Worm (Caenorhabditis elegans) whole organism, young adult: ENCODE data around the gene sto-1.
A peak's percentile ranks its signal among the peaks of the same experiment; 100 is the strongest.

Experiments
- D2030.7 ChIP-seq: fragments of 200-800 bp; sonication (Bioruptor generic); IDR thresholded peaks from 2 replicates; pipeline ENCODE4 v1.3.6; 2022; ENCODE audit warnings: missing genetic modification reagents, missing genetic modification characterization, missing compliant biosample characterization
- F10E7.11 ChIP-seq: sonication (generic microtip); optimal IDR thresholded peaks from 2 replicates; lab custom pipeline; 2017; ENCODE audit warnings: mild to moderate bottlenecking, missing genetic modification characterization, moderate library complexity, missing compliant biosample characterization
- F39B2.1 ChIP-seq: fragments of 200-800 bp; sonication (Bioruptor generic); IDR thresholded peaks from 2 replicates; pipeline ENCODE4 v1.3.6; 2022; ENCODE audit warnings: missing genetic modification reagents, missing genetic modification characterization, missing compliant biosample characterization
- F55B11.4 ChIP-seq: sonication (generic microtip); optimal IDR thresholded peaks from 2 replicates; lab custom pipeline; 2016; ENCODE audit warnings: missing compliant biosample characterization, missing genetic modification characterization, borderline replicate concordance; ENCODE audit not compliant: insufficient read depth
- K11D2.4 ChIP-seq: fragments of 200-800 bp; sonication (Bioruptor generic); IDR thresholded peaks from 2 replicates; pipeline ENCODE4 v1.3.6; 2022; ENCODE audit warnings: missing genetic modification reagents, missing genetic modification characterization, missing compliant biosample characterization
- T26A5.8 ChIP-seq: sonication (generic microtip); optimal IDR thresholded peaks from 2 replicates; lab custom pipeline; 2016; ENCODE audit warnings: missing genetic modification characterization, missing compliant biosample characterization
- Y53G8AR.9 ChIP-seq: fragments of 200-800 bp; sonication (Bioruptor generic); conservative IDR thresholded peaks from 2 replicates; pipeline ENCODE4 v1.3.6; 2022; ENCODE audit warnings: missing genetic modification reagents, missing genetic modification characterization, missing compliant biosample characterization
- Y67H2A.10 ChIP-seq: fragments of 200-800 bp; sonication (Bioruptor generic); conservative IDR thresholded peaks from 2 replicates; pipeline ENCODE4 v1.3.6; 2022; ENCODE audit warnings: missing genetic modification reagents, missing genetic modification characterization, missing compliant biosample characterization
- Y79H2A.3 ChIP-seq: fragments of 200-800 bp; sonication (Bioruptor generic); conservative IDR thresholded peaks from 2 replicates; pipeline ENCODE4 v1.3.6; 2022; ENCODE audit warnings: missing genetic modification reagents, missing genetic modification characterization, missing compliant biosample characterization
- akir-1 ChIP-seq: fragments of 200-800 bp; sonication (Bioruptor generic); optimal IDR thresholded peaks from 2 replicates; lab custom pipeline; 2018; ENCODE audit warnings: mild to moderate bottlenecking, missing genetic modification characterization, moderate library complexity, missing compliant biosample characterization
- bed-1 ChIP-seq: fragments of 200-800 bp; sonication (Bioruptor generic); IDR thresholded peaks from 2 replicates; pipeline ENCODE4 v1.3.6; 2022; ENCODE audit warnings: missing genetic modification reagents, missing genetic modification characterization, missing compliant biosample characterization
- cebp-1 ChIP-seq, 2 experiments: fragments of 200-800 bp in 1 of 2; sonication (Bioruptor generic) in 1 of 2; sonication (generic microtip) in 1 of 2; IDR thresholded peaks in 1 of 2; optimal IDR thresholded peaks in 1 of 2; 2 replicates each; pipeline versions ENCODE4 v1.3.6 to Lab custom; 2017 to 2022; ENCODE audit warnings: missing compliant biosample characterization in 2 of 2, missing genetic modification characterization in 2 of 2, mild to moderate bottlenecking in 1 of 2, missing genetic modification reagents in 1 of 2, moderate library complexity in 1 of 2
- cebp-2 ChIP-seq: fragments of 200-800 bp; sonication (Bioruptor generic); IDR thresholded peaks from 2 replicates; pipeline ENCODE4 v1.3.6; 2022; ENCODE audit warnings: missing genetic modification characterization, missing compliant biosample characterization
- ceh-58 ChIP-seq: fragments of 200-800 bp; sonication (Bioruptor generic); IDR thresholded peaks from 2 replicates; pipeline ENCODE4 v1.3.6; 2022; ENCODE audit warnings: missing genetic modification characterization, missing compliant biosample characterization
- ceh-79 ChIP-seq: sonication (generic microtip); optimal IDR thresholded peaks from 2 replicates; lab custom pipeline; 2017; ENCODE audit warnings: mild to moderate bottlenecking, missing genetic modification characterization, missing compliant biosample characterization
- dpl-1 ChIP-seq: fragments of 150-350 bp; optimal IDR thresholded peaks from 2 replicates; lab custom pipeline; 2014; ENCODE audit warnings: missing biosample characterization, missing genetic modification reagents, missing genetic modification characterization
- egrh-3 ChIP-seq: fragments of 200-800 bp; sonication (Bioruptor generic); IDR thresholded peaks from 2 replicates; pipeline ENCODE4 v1.3.6; 2022; ENCODE audit warnings: missing genetic modification reagents, missing genetic modification characterization, missing compliant biosample characterization
- fkh-3 ChIP-seq: sonication (generic microtip); optimal IDR thresholded peaks from 2 replicates; lab custom pipeline; 2016; ENCODE audit warnings: mild to moderate bottlenecking, missing genetic modification characterization, missing compliant biosample characterization
- let-526 ChIP-seq: fragments of 200-800 bp; sonication (Bioruptor generic); IDR thresholded peaks from 2 replicates; pipeline ENCODE4 v1.3.6; 2022; ENCODE audit warnings: missing genetic modification reagents, missing genetic modification characterization, missing compliant biosample characterization
- let-607 ChIP-seq, 2 experiments: fragments of 200-800 bp in 1 of 2; sonication (Bioruptor generic) in 1 of 2; sonication (generic microtip) in 1 of 2; optimal IDR thresholded peaks; 2 replicates each; lab custom pipeline; 2016 to 2018; ENCODE audit warnings: mild to moderate bottlenecking in 2 of 2, missing compliant biosample characterization in 2 of 2, missing genetic modification characterization in 2 of 2, moderate library complexity in 2 of 2, missing genotype in 1 of 2
- lin-40 ChIP-seq: sonication (generic microtip); optimal IDR thresholded peaks from 2 replicates; lab custom pipeline; 2016; ENCODE audit warnings: missing genetic modification characterization, mild to moderate bottlenecking, missing compliant biosample characterization, missing genotype, missing genetic modification reagents
- lin-54 ChIP-seq: fragments of 200-800 bp; sonication (Bioruptor generic); optimal IDR thresholded peaks from 2 replicates; lab custom pipeline; 2018; ENCODE audit warnings: mild to moderate bottlenecking, missing genetic modification characterization, missing compliant biosample characterization
- nhr-80 ChIP-seq: sonication (generic microtip); optimal IDR thresholded peaks from 2 replicates; lab custom pipeline; 2016; ENCODE audit warnings: missing genetic modification characterization, missing compliant biosample characterization
- nhr-90 ChIP-seq: sonication (generic microtip); optimal IDR thresholded peaks from 2 replicates; lab custom pipeline; 2016; ENCODE audit warnings: missing genotype, mild to moderate bottlenecking, missing genetic modification characterization, missing compliant biosample characterization
- pbrm-1 ChIP-seq: fragments of 200-800 bp; sonication (Bioruptor generic); IDR thresholded peaks from 2 replicates; pipeline ENCODE4 v1.3.6; 2022; ENCODE audit warnings: missing genetic modification reagents, missing genetic modification characterization, missing compliant biosample characterization
- sdz-38 ChIP-seq: sonication (generic microtip); optimal IDR thresholded peaks from 2 replicates; lab custom pipeline; 2016; ENCODE audit warnings: missing genotype, missing genetic modification characterization, missing compliant biosample characterization
- sea-2 ChIP-seq: fragments of 200-800 bp; sonication (Bioruptor generic); IDR thresholded peaks from 2 replicates; pipeline ENCODE4 v1.3.6; 2022; ENCODE audit warnings: missing genetic modification characterization, missing compliant biosample characterization
- somi-1 ChIP-seq: fragments of 200-800 bp; sonication (Bioruptor generic); optimal IDR thresholded peaks from 2 replicates; lab custom pipeline; 2018; ENCODE audit warnings: mild to moderate bottlenecking, missing genetic modification characterization, missing compliant biosample characterization
- sptf-2 ChIP-seq: fragments of 200-800 bp; sonication (Bioruptor generic); optimal IDR thresholded peaks from 2 replicates; lab custom pipeline; 2018; ENCODE audit warnings: mild to moderate bottlenecking, missing genetic modification characterization, missing compliant biosample characterization
- tbp1 ChIP-seq: fragments of 200-800 bp; sonication (Bioruptor generic); optimal IDR thresholded peaks from 2 replicates; lab custom pipeline; 2018; ENCODE audit warnings: mild to moderate bottlenecking, missing genetic modification characterization, missing compliant biosample characterization
- unc-62 ChIP-seq: fragments of 150-350 bp; optimal IDR thresholded peaks from 2 replicates; lab custom pipeline; 2014; ENCODE audit warnings: missing biosample characterization, missing genetic modification reagents, missing genetic modification characterization
- zim-3 ChIP-seq: sonication (generic microtip); optimal IDR thresholded peaks from 2 replicates; lab custom pipeline; 2017; ENCODE audit warnings: mild to moderate bottlenecking, missing genetic modification characterization, moderate library complexity, missing compliant biosample characterization
- ztf-22 ChIP-seq: fragments of 200-800 bp; sonication (Bioruptor generic); optimal IDR thresholded peaks from 2 replicates; lab custom pipeline; 2018; ENCODE audit warnings: mild to moderate bottlenecking, missing genetic modification characterization, moderate library complexity, missing compliant biosample characterization

sto-1 gene

ce11 chrX:7550452-7550851 lies 12.2 kb upstream of the sto-1 start (continued):
- TF ChIP-seq sea-2 (GFP tag; lab: Robert Waterston, UW): no peak

- TF ChIP-seq pbrm-1 (GFP tag; lab: Robert Waterston, UW) (no peak), fkh-3 (tag; lab: Kevin White, UChicago) (no peak), nhr-90 (tag; lab: Kevin White, UChicago) (no peak), cebp-2 (GFP tag; lab: Robert Waterston, UW) (no peak), Y79H2A.3 (GFP tag; lab: Robert Waterston, UW) (no peak), somi-1 (GFP tag; lab: Kevin White, UChicago) (no peak), egrh-3 (GFP tag; lab: Robert Waterston, UW) (no peak), Y67H2A.10 (no peak), let-607 (tag; optimal IDR thresholded peaks at IDR 0.05; lab: Kevin White, UChicago) (no peak), tbp1 (GFP tag; lab: Kevin White, UChicago) (no peak), lin-54 (no peak), F39B2.1 (GFP tag; lab: Robert Waterston, UW) (no peak)
These were observed 9.3 kb upstream of the sto-1 start for ce11 chrX:7553331-7553730.

DNA sequence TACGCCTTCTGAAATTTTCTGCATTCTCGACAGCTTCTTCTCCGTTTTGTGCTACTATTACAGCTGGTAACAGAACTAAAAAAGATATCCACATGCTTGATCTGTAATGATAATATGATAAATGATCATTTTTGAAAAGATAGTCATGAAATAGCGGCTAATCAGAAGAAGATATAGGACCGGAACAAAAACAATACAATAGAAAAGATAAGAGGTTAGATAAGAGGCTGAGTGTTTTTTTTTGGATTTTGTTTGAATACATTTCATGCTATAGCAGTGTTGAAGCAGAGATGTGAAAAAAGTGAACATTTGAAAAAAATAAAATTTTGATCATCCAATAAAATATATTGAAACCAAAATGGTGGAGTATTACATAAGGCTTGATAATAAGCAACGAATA lies 8.3 kb upstream of the sto-1 start, which contains the start of gene F46C8.8:
F46C8.8 (minus strand) TSS at position 101 of the 400 bp plus-strand sequence.
- TF ChIP-seq dpl-1 (GFP tag; lab: Kevin White, UChicago) (no peak), sptf-2 (no peak), F10E7.11 (tag; lab: Kevin White, UChicago) (no peak), F55B11.4 (tag; lab: Kevin White, UChicago) (no peak), ceh-79 (no peak), Y53G8AR.9 (GFP tag; lab: Robert Waterston, UW) (no peak), let-526 (GFP tag; lab: Robert Waterston, UW) (no peak), zim-3 (tag; lab: Kevin White, UChicago) (no peak), T26A5.8 (tag; lab: Kevin White, UChicago) (no peak), K11D2.4 (GFP tag; lab: Robert Waterston, UW) (no peak), ceh-58 (no peak)

ce11 chrX:7558928-7559455 lies 3.6 kb upstream of the sto-1 start, which contains the start of the genes PDB1.1 and F08C6.5:
PDB1.1 (minus strand) TSS chrX:7559085.
F08C6.5 (plus strand) TSS chrX:7559405.
- TF ChIP-seq sdz-38 (tag; lab: Kevin White, UChicago) (no peak), lin-40 (tag; lab: Kevin White, UChicago) (no peak), D2030.7 (GFP tag; lab: Robert Waterston, UW) (no peak), nhr-80 (tag; lab: Kevin White, UChicago) (peak; percentile 85), akir-1 (GFP tag; lab: Kevin White, UChicago) (no peak)

ce11 chrX:7561972-7562371 lies 652 bp upstream of the sto-1 start:
- no peak for TF ChIP-seq nhr-80 (tag; lab: Kevin White, UChicago)
- no peak for TF ChIP-seq ztf-22
- TF ChIP-seq bed-1 (GFP tag; lab: Robert Waterston, UW): no peak
- TF ChIP-seq cebp-1 (GFP tag; IDR thresholded peaks at IDR 0.05; lab: Robert Waterston, UW): peak; percentile 53; the same call in 1 of the 2 replicates
- TF ChIP-seq cebp-1 (tag; optimal IDR thresholded peaks at IDR 0.05; lab: Kevin White, UChicago): peak; percentile 79
- TF ChIP-seq unc-62 (GFP tag; lab: Kevin White, UChicago): peak; percentile 79
